Fruit fly (Drosophila melanogaster) whole organism, embryonic: Measurements from ENCODE around the gene swa.

Experiments used
- CG10147 ChIP-seq: fragments of 200-800 bp; sonication (Bioruptor generic); optimal IDR thresholded peaks from 2 replicates; lab custom pipeline; 2019; ENCODE audit warnings: missing biosample characterization, mild to moderate bottlenecking, missing genetic modification characterization, moderate library complexity
- CG11085 ChIP-seq: fragments of 200-800 bp; sonication (Bioruptor generic); IDR thresholded peaks from 2 replicates; pipeline ENCODE4 v1.3.6; 2022; ENCODE audit warnings: missing biosample characterization, missing genetic modification characterization
- CG11504 ChIP-seq: fragments of 200-800 bp; sonication (Bioruptor generic); optimal IDR thresholded peaks from 3 replicates; lab custom pipeline; 2019; ENCODE audit warnings: missing biosample characterization, mild to moderate bottlenecking, missing genetic modification characterization, moderate library complexity
- CG12391 ChIP-seq: fragments of 200-800 bp; sonication (Bioruptor generic); optimal IDR thresholded peaks from 3 replicates; lab custom pipeline; 2018; ENCODE audit warnings: missing biosample characterization, mild to moderate bottlenecking, missing genetic modification characterization, moderate library complexity
- CG13775 ChIP-seq: fragments of 200-800 bp; sonication (Bioruptor generic); optimal IDR thresholded peaks from 3 replicates; lab custom pipeline; 2017; ENCODE audit warnings: missing biosample characterization, mild to moderate bottlenecking, missing genetic modification characterization
- CG13894 ChIP-seq: fragments of 200-800 bp; sonication (Bioruptor generic); optimal IDR thresholded peaks from 3 replicates; lab custom pipeline; 2018; ENCODE audit warnings: missing biosample characterization, mild to moderate bottlenecking, missing genetic modification characterization, moderate library complexity
- CG14014 ChIP-seq: fragments of 200-800 bp; sonication (Bioruptor generic); IDR thresholded peaks from 2 replicates; pipeline ENCODE4 v1.3.6; 2022; ENCODE audit warnings: missing biosample characterization, missing genetic modification characterization
- CG1832 ChIP-seq: fragments of 200-800 bp; sonication (Bioruptor generic); optimal IDR thresholded peaks from 2 replicates; lab custom pipeline; 2017; ENCODE audit warnings: missing biosample characterization, mild to moderate bottlenecking, missing genetic modification characterization, inconsistent platforms
- CG18619 ChIP-seq: fragments of 200-800 bp; sonication (Bioruptor generic); optimal IDR thresholded peaks from 3 replicates; lab custom pipeline; 2017; ENCODE audit warnings: missing biosample characterization, mild to moderate bottlenecking, missing genetic modification characterization
- CG2129 ChIP-seq: fragments of 200-800 bp; sonication (Bioruptor generic); IDR thresholded peaks from 2 replicates; pipeline ENCODE4 v1.3.6; 2022; ENCODE audit warnings: missing biosample characterization, missing genetic modification characterization; ENCODE audit not compliant: partially characterized antibody
- CG4282 ChIP-seq: fragments of 200-800 bp; sonication (Bioruptor generic); optimal IDR thresholded peaks from 2 replicates; lab custom pipeline; 2016; ENCODE audit warnings: missing biosample characterization, missing genetic modification characterization
- CG4360 ChIP-seq: fragments of 200-800 bp; sonication (Bioruptor generic); IDR thresholded peaks from 2 replicates; pipeline ENCODE4 v1.3.6; 2022; ENCODE audit warnings: missing biosample characterization, missing genetic modification characterization
- CG7357 ChIP-seq: fragments of 200-800 bp; sonication (Bioruptor generic); IDR thresholded peaks from 3 replicates; pipeline ENCODE4 v1.3.6; 2022; ENCODE audit warnings: missing biosample characterization, missing genetic modification characterization
- CG7372 ChIP-seq: fragments of 200-800 bp; sonication (Bioruptor generic); IDR thresholded peaks from 2 replicates; pipeline ENCODE4 v1.3.6; 2022; ENCODE audit warnings: missing biosample characterization, missing genetic modification characterization
- CG8290 ChIP-seq, 3 experiments: fragments of 200-800 bp; sonication (Bioruptor generic); optimal IDR thresholded peaks; 2 replicates each; lab custom pipeline; 2016 to 2019; ENCODE audit warnings: missing biosample characterization in 3 of 3, missing genetic modification characterization in 3 of 3, mild to moderate bottlenecking in 2 of 3, moderate library complexity in 1 of 3
- Dbx ChIP-seq: fragments of 200-800 bp; sonication (Bioruptor generic); IDR thresholded peaks from 3 replicates; pipeline ENCODE4 v1.3.6; 2022; ENCODE audit warnings: missing biosample characterization, missing genetic modification characterization
- Dip2 ChIP-seq: fragments of 200-800 bp; sonication (Bioruptor generic); IDR thresholded peaks from 2 replicates; pipeline ENCODE4 v1.3.6; 2022; ENCODE audit warnings: missing biosample characterization, missing genetic modification characterization
- E2f1 ChIP-seq: fragments of 200-800 bp; sonication (Bioruptor generic); IDR thresholded peaks from 2 replicates; pipeline ENCODE4 v1.3.6; 2022; ENCODE audit warnings: missing biosample characterization, missing genetic modification characterization
- Gug ChIP-seq: fragments of 200-800 bp; sonication (Bioruptor generic); IDR thresholded peaks from 4 replicates; pipeline ENCODE4 v1.3.6; 2022; ENCODE audit warnings: missing biosample characterization, missing genetic modification characterization
- Hmr ChIP-seq: fragments of 200-800 bp; sonication (Bioruptor generic); optimal IDR thresholded peaks from 3 replicates; lab custom pipeline; 2017; ENCODE audit warnings: mild to moderate bottlenecking, missing biosample characterization, missing genetic modification reagents, missing genetic modification characterization
- NK7.1 ChIP-seq: fragments of 200-800 bp; sonication (Bioruptor generic); optimal IDR thresholded peaks from 3 replicates; lab custom pipeline; 2016; ENCODE audit warnings: missing biosample characterization, missing genetic modification characterization
- NfI ChIP-seq: fragments of 200-800 bp; sonication (Bioruptor generic); optimal IDR thresholded peaks from 3 replicates; lab custom pipeline; 2018; ENCODE audit warnings: missing biosample characterization, mild to moderate bottlenecking, missing genetic modification characterization, moderate library complexity
- Ptx1 ChIP-seq: fragments of 200-800 bp; sonication (Bioruptor generic); IDR thresholded peaks from 2 replicates; pipeline ENCODE4 v1.3.6; 2022; ENCODE audit warnings: missing biosample characterization, missing genetic modification characterization
- Ravus ChIP-seq: fragments of 200-800 bp; sonication (Bioruptor generic); IDR thresholded peaks from 2 replicates; pipeline ENCODE4 v1.3.6; 2022; ENCODE audit warnings: missing biosample characterization, missing genetic modification characterization
- Rfx ChIP-seq: fragments of 200-800 bp; sonication (Bioruptor generic); IDR thresholded peaks from 2 replicates; pipeline ENCODE4 v1.3.6; 2022; ENCODE audit warnings: missing biosample characterization, missing genetic modification characterization
- Rx ChIP-seq: fragments of 200-800 bp; sonication (Bioruptor generic); IDR thresholded peaks from 2 replicates; pipeline ENCODE4 v1.3.6; 2022; ENCODE audit warnings: missing biosample characterization, missing genetic modification characterization
- Sin3A ChIP-seq: fragments of >200 bp; optimal IDR thresholded peaks from 2 replicates; lab custom pipeline; 2018
- Six4 ChIP-seq: fragments of 200-800 bp; sonication (Bioruptor generic); optimal IDR thresholded peaks from 2 replicates; lab custom pipeline; 2016; ENCODE audit warnings: missing biosample characterization, missing genetic modification characterization
- Sox100B ChIP-seq: fragments of 200-800 bp; sonication (Bioruptor generic); optimal IDR thresholded peaks from 3 replicates; lab custom pipeline; 2018; ENCODE audit warnings: missing biosample characterization, mild to moderate bottlenecking, missing genetic modification characterization
- Sox102F ChIP-seq: fragments of 200-800 bp; sonication (Bioruptor generic); optimal IDR thresholded peaks from 2 replicates; lab custom pipeline; 2018; ENCODE audit warnings: missing biosample characterization, mild to moderate bottlenecking, missing genetic modification characterization, moderate library complexity
- Xrp1 ChIP-seq: fragments of 200-800 bp; sonication (Bioruptor generic); IDR thresholded peaks from 2 replicates; pipeline ENCODE4 v1.3.6; 2022; ENCODE audit warnings: missing biosample characterization, missing genetic modification characterization
- abd-A ChIP-seq: fragments of 200-800 bp; sonication (Bioruptor generic); optimal IDR thresholded peaks from 3 replicates; lab custom pipeline; 2019; ENCODE audit warnings: missing biosample characterization, mild to moderate bottlenecking, missing genetic modification characterization, moderate library complexity
- ato ChIP-seq: fragments of 200-800 bp; sonication (Bioruptor generic); IDR thresholded peaks from 2 replicates; pipeline ENCODE4 v1.3.6; 2022; ENCODE audit warnings: missing biosample characterization, missing genetic modification characterization; ENCODE audit not compliant: partially characterized antibody
- corto ChIP-seq: fragments of 200-800 bp; sonication (Bioruptor generic); optimal IDR thresholded peaks from 2 replicates; lab custom pipeline; 2016; ENCODE audit warnings: missing biosample characterization, mild to moderate bottlenecking, missing genetic modification characterization, moderate library complexity
- dmrt11E ChIP-seq: fragments of 200-800 bp; sonication (Bioruptor generic); optimal IDR thresholded peaks from 3 replicates; lab custom pipeline; 2018; ENCODE audit warnings: missing biosample characterization, mild to moderate bottlenecking, missing genetic modification characterization, moderate library complexity
- fd3F ChIP-seq: fragments of 200-800 bp; sonication (Bioruptor generic); optimal IDR thresholded peaks from 2 replicates; lab custom pipeline; 2018; ENCODE audit warnings: missing biosample characterization, mild to moderate bottlenecking, missing genetic modification characterization, moderate library complexity
- gem ChIP-seq: fragments of 200-800 bp; sonication (Bioruptor generic); optimal IDR thresholded peaks from 2 replicates; lab custom pipeline; 2019; ENCODE audit warnings: missing biosample characterization, mild to moderate bottlenecking, missing genetic modification characterization, moderate library complexity
- grau ChIP-seq: fragments of 200-800 bp; optimal IDR thresholded peaks from 3 replicates; lab custom pipeline; 2019; ENCODE audit warnings: missing biosample characterization, mild to moderate bottlenecking, missing genetic modification characterization, moderate library complexity
- gt ChIP-seq: fragments of 200-800 bp; sonication (Bioruptor generic); IDR thresholded peaks from 2 replicates; pipeline ENCODE4 v1.3.6; 2022; ENCODE audit warnings: missing biosample characterization, missing genetic modification characterization
- hkb ChIP-seq, 2 experiments: fragments of 200-800 bp in 1 of 2; fragments of >200 bp in 1 of 2; sonication (Bioruptor generic) in 1 of 2; IDR thresholded peaks in 1 of 2; optimal IDR thresholded peaks in 1 of 2; 2 replicates each; pipeline versions ENCODE4 v1.3.6 to Lab custom; 2017 to 2022; ENCODE audit warnings: missing biosample characterization in 1 of 2, missing genetic modification characterization in 1 of 2
- ind ChIP-seq: fragments of 200-800 bp; sonication (Bioruptor generic); optimal IDR thresholded peaks from 3 replicates; lab custom pipeline; 2016; ENCODE audit warnings: missing biosample characterization, missing genetic modification characterization
- ken ChIP-seq: fragments of 200-800 bp; sonication (Bioruptor generic); IDR thresholded peaks from 3 replicates; pipeline ENCODE4 v1.3.6; 2022; ENCODE audit warnings: missing biosample characterization, missing genetic modification characterization
- nerfin-1 ChIP-seq: fragments of 200-800 bp; sonication (Bioruptor generic); optimal IDR thresholded peaks from 3 replicates; lab custom pipeline; 2019; ENCODE audit warnings: missing biosample characterization, mild to moderate bottlenecking, missing genetic modification characterization, moderate library complexity
- sd ChIP-seq: fragments of 200-800 bp; sonication (Bioruptor generic); optimal IDR thresholded peaks from 3 replicates; lab custom pipeline; 2018; ENCODE audit warnings: missing biosample characterization, mild to moderate bottlenecking, missing genetic modification characterization, moderate library complexity
- stwl ChIP-seq: fragments of 200-800 bp; sonication (Bioruptor generic); optimal IDR thresholded peaks from 3 replicates; lab custom pipeline; 2018; ENCODE audit warnings: missing biosample characterization, mild to moderate bottlenecking, missing genetic modification characterization, moderate library complexity
- tin ChIP-seq: fragments of 200-800 bp; sonication (Bioruptor generic); optimal IDR thresholded peaks from 3 replicates; lab custom pipeline; 2016; ENCODE audit warnings: missing biosample characterization, missing genetic modification characterization
- unpg ChIP-seq: fragments of 200-800 bp; sonication (Bioruptor generic); optimal IDR thresholded peaks from 3 replicates; lab custom pipeline; 2018; ENCODE audit warnings: missing biosample characterization, mild to moderate bottlenecking, missing genetic modification characterization, moderate library complexity
- vnd ChIP-seq: fragments of 200-800 bp; sonication (Bioruptor generic); IDR thresholded peaks from 3 replicates; pipeline ENCODE4 v1.3.6; 2022; ENCODE audit warnings: missing biosample characterization, missing genetic modification characterization; ENCODE audit not compliant: partially characterized antibody
- zfh2 ChIP-seq: fragments of 200-800 bp; sonication (Bioruptor generic); optimal IDR thresholded peaks from 2 replicates; lab custom pipeline; 2016; ENCODE audit warnings: missing biosample characterization, missing genetic modification characterization

Gene swa

dm6 chrX:6356748-6357397 lies 8.6 kb downstream of the swa start (continued):
- no peak for TF ChIP-seq CG12391
- TF ChIP-seq ato = no peak
- peak; percentile 48; the same call in 2 of the 3 replicates for TF ChIP-seq vnd (GFP tag; lab: Robert Waterston, UW)
- TF ChIP-seq Rfx (GFP tag; lab: Robert Waterston, UW) = 0 out of 2 replicates have a peak, but pooled peaks have one; percentile 17
- TF ChIP-seq Gug (GFP tag; lab: Robert Waterston, UW) = no peak
- TF ChIP-seq E2f1 (GFP tag; lab: Robert Waterston, UW) = 0 out of 2 replicates have a peak, but pooled peaks have one; percentile 27
- peak; percentile 25 for TF ChIP-seq CG18619 (GFP tag; lab: Kevin White, UChicago)
- no peak for TF ChIP-seq Sin3A
- TF ChIP-seq Xrp1 (GFP tag; lab: Robert Waterston, UW) = peak; percentile 42; the same call in 1 of the 2 replicates
- TF ChIP-seq CG4360 (GFP tag; lab: Robert Waterston, UW) = no peak
- TF ChIP-seq grau = peak; percentile 61
- TF ChIP-seq CG2129 = no peak
- peak; percentile 67 for TF ChIP-seq sd (tag; lab: Kevin White, UChicago)
- TF ChIP-seq Ptx1 (GFP tag; lab: Robert Waterston, UW) = peak; percentile 29; the same call in 1 of the 2 replicates
- peak; percentile 15 for TF ChIP-seq abd-A (tag; lab: Kevin White, UChicago)
- TF ChIP-seq hkb (optimal IDR thresholded peaks at IDR 0.05; lab: Kevin White, UChicago) = no peak
- no peak for TF ChIP-seq hkb (GFP tag; IDR thresholded peaks at IDR 0.05; lab: Robert Waterston, UW)
- TF ChIP-seq tin (GFP tag; lab: Kevin White, UChicago) = no peak
- TF ChIP-seq Dip2 (GFP tag; lab: Robert Waterston, UW) = no peak
- TF ChIP-seq Six4 (GFP tag; lab: Kevin White, UChicago) = no peak
- TF ChIP-seq CG7357 (GFP tag; lab: Robert Waterston, UW) = no peak
- no peak for TF ChIP-seq CG7372 (GFP tag; lab: Robert Waterston, UW)
- TF ChIP-seq nerfin-1 = no peak
- peak; percentile 50 for TF ChIP-seq CG11504
- TF ChIP-seq CG13894 = peak; percentile 3
- TF ChIP-seq unpg (GFP tag; lab: Kevin White, UChicago) = no peak
- no peak for TF ChIP-seq ken
- TF ChIP-seq Rx (GFP tag; lab: Robert Waterston, UW) = no peak
- TF ChIP-seq fd3F (GFP tag; lab: Kevin White, UChicago) = peak; percentile 7
- TF ChIP-seq CG13775 (GFP tag; lab: Kevin White, UChicago) = no peak
- no peak for TF ChIP-seq gt (GFP tag; lab: Robert Waterston, UW)
- no peak for TF ChIP-seq Ravus
- no peak for TF ChIP-seq CG14014 (GFP tag; lab: Robert Waterston, UW)
- peak; percentile 50 for TF ChIP-seq gem
- no peak for TF ChIP-seq stwl (tag; lab: Kevin White, UChicago)
- peak; percentile 11 for TF ChIP-seq zfh2 (GFP tag; lab: Kevin White, UChicago)
- no peak for TF ChIP-seq CG1832 (GFP tag; lab: Kevin White, UChicago)
- TF ChIP-seq NK7.1 = no peak
- no peak for TF ChIP-seq CG4282
- 0 out of 3 replicates have a peak, but pooled peaks have one; percentile 15 for TF ChIP-seq Dbx
- peak; percentile 31 for TF ChIP-seq Hmr (GFP tag; lab: Kevin White, UChicago)
- TF ChIP-seq NfI (GFP tag; lab: Kevin White, UChicago) = peak; percentile 4
- TF ChIP-seq CG8290 (GFP tag; optimal IDR thresholded peaks at IDR 0.05; lab: Kevin White, UChicago) = no peak
- no peak for TF ChIP-seq CG8290 (tag; optimal IDR thresholded peaks at IDR 0.05; lab: Kevin White, UChicago)
- peak; percentile 25 for TF ChIP-seq Sox100B (GFP tag; lab: Kevin White, UChicago)
- TF ChIP-seq CG11085 = no peak
- no peak for TF ChIP-seq dmrt11E (tag; lab: Kevin White, UChicago)
- no peak for TF ChIP-seq CG10147 (GFP tag; lab: Kevin White, UChicago)
- TF ChIP-seq Sox102F (GFP tag; lab: Kevin White, UChicago) = peak; percentile 13
- TF ChIP-seq corto (GFP tag; lab: Kevin White, UChicago) = no peak
- peak; percentile 12 for TF ChIP-seq ind (GFP tag; lab: Kevin White, UChicago)
